Worm (Caenorhabditis elegans): ENCODE results near the gene srxa-19.

- TF ChIP-seq him-1 (tag; optimal IDR thresholded peaks at IDR 0.05) (no peak), W03F9.2 (tag; optimal IDR thresholded peaks at IDR 0.05) (no peak)
Measured at ce11 chrV:10073793-10074192, 48.8 kb downstream of the srxa-19 start, which contains the start of gene F57A8.6.
